Worm (Caenorhabditis elegans) whole organism, L1 larva: ENCODE data around the gene F31F7.1.

Experiments
- C04F5.9 ChIP-seq: sonication (generic microtip); optimal IDR thresholded peaks from 2 replicates; lab custom pipeline; 2016; ENCODE audit warnings: missing genetic modification characterization, missing compliant biosample characterization
- C16A3.4 ChIP-seq: fragments of 150-350 bp; optimal IDR thresholded peaks from 2 replicates; lab custom pipeline; 2014; ENCODE audit warnings: missing biosample characterization, missing genetic modification characterization
- C34B4.2 ChIP-seq: sonication (generic microtip); optimal IDR thresholded peaks from 2 replicates; lab custom pipeline; 2017; ENCODE audit warnings: mild to moderate bottlenecking, missing genetic modification characterization, missing compliant biosample characterization
- alr-1 ChIP-seq: fragments of 200-800 bp; sonication (Bioruptor generic); optimal IDR thresholded peaks from 2 replicates; lab custom pipeline; 2018; ENCODE audit warnings: borderline replicate concordance, mild to moderate bottlenecking, missing genetic modification characterization, missing compliant biosample characterization
- blmp-1 ChIP-seq: fragments of 150-350 bp; optimal IDR thresholded peaks from 2 replicates; lab custom pipeline; 2014; ENCODE audit warnings: missing biosample characterization, missing genetic modification characterization
- ceh-82 ChIP-seq, 3 experiments: fragments of 150-350 bp in 1 of 3; sonication (generic microtip) in 2 of 3; optimal IDR thresholded peaks; 2 replicates each; lab custom pipeline; 2014 to 2017; ENCODE audit warnings: missing biosample characterization in 3 of 3, missing genetic modification characterization in 3 of 3
- ceh-88 ChIP-seq: fragments of 200-800 bp; sonication (Bioruptor generic); IDR thresholded peaks from 2 replicates; pipeline ENCODE4 v1.3.6; 2022; ENCODE audit warnings: missing genetic modification characterization, missing compliant biosample characterization
- dpl-1 ChIP-seq, 3 experiments: fragments of 150-350 bp in 2 of 3; sonication (generic microtip) in 1 of 3; optimal IDR thresholded peaks; 2 replicates each; lab custom pipeline; 2014 to 2017; ENCODE audit warnings: missing biosample characterization in 3 of 3, missing genetic modification characterization in 3 of 3, missing genetic modification reagents in 3 of 3
- efl-1 ChIP-seq, 4 experiments: fragments of 150-350 bp; optimal IDR thresholded peaks in 3 of 4; peaks in 1 of 4; 1 replicate in 1 of 4; 2 replicates in 3 of 4; lab custom pipeline; 2014; ENCODE audit warnings: missing biosample characterization in 2 of 4, missing genetic modification characterization in 2 of 4, missing genetic modification reagents in 2 of 4
- efl-3 ChIP-seq: fragments of 200-800 bp; sonication (Bioruptor generic); optimal IDR thresholded peaks from 2 replicates; lab custom pipeline; 2018; ENCODE audit warnings: mild to moderate bottlenecking, missing genetic modification characterization, missing compliant biosample characterization
- egl-13 ChIP-seq: sonication (generic microtip); optimal IDR thresholded peaks from 2 replicates; lab custom pipeline; 2016; ENCODE audit warnings: missing genotype, missing genetic modification reagents, missing genetic modification characterization, missing compliant biosample characterization
- egl-27 ChIP-seq, 2 experiments: fragments of 150-350 bp in 1 of 2; sonication (generic microtip); optimal IDR thresholded peaks; 3 replicates each; lab custom pipeline; 2017 to 2018; ENCODE audit warnings: missing biosample characterization in 2 of 2, missing genetic modification characterization in 2 of 2, missing genetic modification reagents in 2 of 2
- elt-2 ChIP-seq: sonication (generic microtip); optimal IDR thresholded peaks from 2 replicates; lab custom pipeline; 2016; ENCODE audit warnings: missing genetic modification characterization, mild to moderate bottlenecking, inconsistent platforms, missing compliant biosample characterization, missing genetic modification reagents
- elt-3 ChIP-seq, 6 experiments: fragments of 150-350 bp in 1 of 6; sonication (generic microtip); optimal IDR thresholded peaks; 2 replicates each; lab custom pipeline; 2017 to 2018; ENCODE audit warnings: missing biosample characterization in 6 of 6, missing genetic modification characterization in 6 of 6, inconsistent platforms in 1 of 6
- grh-1 ChIP-seq: fragments of 200-800 bp; sonication (Bioruptor generic); IDR thresholded peaks from 2 replicates; pipeline ENCODE4 v1.3.6; 2022; ENCODE audit warnings: missing genetic modification reagents, missing genetic modification characterization, missing compliant biosample characterization
- hlh-17 ChIP-seq: fragments of 200-800 bp; sonication (Bioruptor generic); optimal IDR thresholded peaks from 2 replicates; lab custom pipeline; 2018; ENCODE audit warnings: missing genetic modification characterization, mild to moderate bottlenecking, missing compliant biosample characterization, moderate library complexity, borderline replicate concordance
- hlh-4 ChIP-seq: sonication (generic microtip); optimal IDR thresholded peaks from 2 replicates; lab custom pipeline; 2016; ENCODE audit warnings: mild to moderate bottlenecking, missing genetic modification characterization, missing compliant biosample characterization
- hpl-2 ChIP-seq: fragments of 150-350 bp; optimal IDR thresholded peaks from 2 replicates; lab custom pipeline; 2014; ENCODE audit warnings: missing biosample characterization, missing genetic modification reagents, missing genetic modification characterization
- irx-1 ChIP-seq: sonication (generic microtip); optimal IDR thresholded peaks from 2 replicates; lab custom pipeline; 2016; ENCODE audit warnings: missing genetic modification characterization, missing compliant biosample characterization
- jun-1 ChIP-seq: fragments of 150-350 bp; optimal IDR thresholded peaks from 2 replicates; lab custom pipeline; 2014; ENCODE audit warnings: missing biosample characterization, missing genetic modification reagents, missing genetic modification characterization
- lin-13 ChIP-seq: fragments of 150-350 bp; optimal IDR thresholded peaks from 2 replicates; lab custom pipeline; 2014; ENCODE audit warnings: missing biosample characterization, missing genetic modification reagents, missing genetic modification characterization
- lin-35 ChIP-seq, 2 experiments: fragments of 150-350 bp; optimal IDR thresholded peaks; 2 replicates each; lab custom pipeline; 2014; ENCODE audit warnings: missing biosample characterization in 2 of 2, missing genetic modification characterization in 2 of 2, missing genetic modification reagents in 2 of 2
- lir-3 ChIP-seq: sonication (generic microtip); optimal IDR thresholded peaks from 2 replicates; lab custom pipeline; 2016; ENCODE audit warnings: mild to moderate bottlenecking, missing genetic modification characterization, moderate library complexity, missing compliant biosample characterization; ENCODE audit not compliant: poor library complexity
- lsy-2 ChIP-seq, 2 experiments: fragments of 150-350 bp; optimal IDR thresholded peaks; 2 replicates each; lab custom pipeline; 2014; ENCODE audit warnings: missing biosample characterization in 2 of 2, missing genetic modification characterization in 2 of 2
- mab-9 ChIP-seq: fragments of 200-800 bp; sonication (Bioruptor generic); IDR thresholded peaks from 2 replicates; pipeline ENCODE4 v1.3.6; 2022; ENCODE audit warnings: missing genetic modification reagents, missing genetic modification characterization, missing compliant biosample characterization
- mdl-1 ChIP-seq, 2 experiments: fragments of 150-350 bp; optimal IDR thresholded peaks; 2 replicates each; lab custom pipeline; 2014 to 2017; ENCODE audit warnings: missing biosample characterization in 2 of 2, missing genetic modification characterization in 2 of 2, inconsistent platforms in 1 of 2
- mep-1 ChIP-seq: fragments of 150-350 bp; optimal IDR thresholded peaks from 2 replicates; lab custom pipeline; 2014; ENCODE audit warnings: missing biosample characterization, missing genetic modification characterization
- nhr-11 ChIP-seq: fragments of 150-350 bp; optimal IDR thresholded peaks from 2 replicates; lab custom pipeline; 2014; ENCODE audit warnings: missing biosample characterization, missing genetic modification characterization
- nhr-12 ChIP-seq: sonication (generic microtip); optimal IDR thresholded peaks from 2 replicates; lab custom pipeline; 2017; ENCODE audit warnings: missing biosample characterization, missing genetic modification characterization
- nhr-19 ChIP-seq: fragments of 200-800 bp; sonication (Bioruptor generic); conservative IDR thresholded peaks from 2 replicates; pipeline ENCODE4 v1.3.6; 2022; ENCODE audit warnings: missing genetic modification characterization, missing compliant biosample characterization
- nhr-28 ChIP-seq: fragments of 150-350 bp; optimal IDR thresholded peaks from 2 replicates; lab custom pipeline; 2014; ENCODE audit warnings: missing biosample characterization, missing genetic modification characterization
- nhr-71 ChIP-seq: sonication (generic microtip); optimal IDR thresholded peaks from 2 replicates; lab custom pipeline; 2016; ENCODE audit warnings: mild to moderate bottlenecking, missing genetic modification characterization, moderate library complexity, missing compliant biosample characterization
- nhr-76 ChIP-seq: sonication (generic microtip); optimal IDR thresholded peaks from 2 replicates; lab custom pipeline; 2017; ENCODE audit warnings: missing biosample characterization, missing genetic modification characterization
- nhr-77 ChIP-seq: fragments of 150-350 bp; optimal IDR thresholded peaks from 2 replicates; lab custom pipeline; 2014; ENCODE audit warnings: missing biosample characterization, missing genetic modification characterization
- nhr-90 ChIP-seq: sonication (generic microtip); optimal IDR thresholded peaks from 2 replicates; lab custom pipeline; 2016; ENCODE audit warnings: mild to moderate bottlenecking, missing genetic modification characterization, missing compliant biosample characterization; ENCODE audit not compliant: poor library complexity
- pax-3 ChIP-seq: fragments of 200-800 bp; sonication (Bioruptor generic); optimal IDR thresholded peaks from 2 replicates; lab custom pipeline; 2018; ENCODE audit warnings: mild to moderate bottlenecking, missing genetic modification characterization, moderate library complexity, missing compliant biosample characterization
- skn-1 ChIP-seq: fragments of 150-350 bp; optimal IDR thresholded peaks from 2 replicates; lab custom pipeline; 2014; ENCODE audit warnings: missing biosample characterization, missing genetic modification characterization
- snpc-4 ChIP-seq: fragments of 150-350 bp; optimal IDR thresholded peaks from 2 replicates; lab custom pipeline; 2014; ENCODE audit warnings: missing biosample characterization, missing genetic modification characterization
- sup-37 ChIP-seq: fragments of 200-800 bp; sonication (Bioruptor generic); optimal IDR thresholded peaks from 2 replicates; lab custom pipeline; 2018; ENCODE audit warnings: mild to moderate bottlenecking, missing genetic modification characterization, missing compliant biosample characterization
- tbx-2 ChIP-seq: sonication (generic microtip); optimal IDR thresholded peaks from 2 replicates; lab custom pipeline; 2016; ENCODE audit warnings: missing genetic modification characterization, missing compliant biosample characterization
- tlp-1 ChIP-seq: fragments of 150-350 bp; optimal IDR thresholded peaks from 2 replicates; lab custom pipeline; 2014; ENCODE audit warnings: missing biosample characterization, missing genetic modification characterization
- unc-130 ChIP-seq: fragments of 150-350 bp; optimal IDR thresholded peaks from 2 replicates; lab custom pipeline; 2017; ENCODE audit warnings: missing biosample characterization, missing genetic modification characterization, inconsistent platforms
- unc-86 ChIP-seq: sonication (generic microtip); optimal IDR thresholded peaks from 2 replicates; lab custom pipeline; 2016; ENCODE audit warnings: missing genetic modification characterization, missing compliant biosample characterization
- unc-98 ChIP-seq: fragments of 200-800 bp; sonication (Bioruptor generic); IDR thresholded peaks from 2 replicates; pipeline ENCODE4 v1.3.6; 2022; ENCODE audit warnings: missing genetic modification characterization, missing compliant biosample characterization
- vab-15 ChIP-seq: sonication (generic microtip); optimal IDR thresholded peaks from 2 replicates; lab custom pipeline; 2017; ENCODE audit warnings: missing genotype, mild to moderate bottlenecking, missing genetic modification characterization, missing compliant biosample characterization
- zip-4 ChIP-seq: fragments of 200-800 bp; sonication (Bioruptor generic); optimal IDR thresholded peaks from 2 replicates; lab custom pipeline; 2018; ENCODE audit warnings: mild to moderate bottlenecking, missing genetic modification characterization, moderate library complexity, missing compliant biosample characterization
- ztf-4 ChIP-seq: fragments of 150-350 bp; optimal IDR thresholded peaks from 2 replicates; lab custom pipeline; 2014; ENCODE audit warnings: missing biosample characterization, missing genetic modification characterization

F31F7.1 gene

ce11 chrV:6244631-6245030 is 31.6 kb upstream of the F31F7.1 start (continued):
- no peak for TF ChIP-seq nhr-28 (tag; lab: Kevin White, UChicago)
- no peak for TF ChIP-seq mdl-1 (tag; optimal IDR thresholded peaks at IDR 0.05; lab: Kevin White, UChicago)
- peak; percentile 35 for TF ChIP-seq hlh-4 (tag; lab: Kevin White, UChicago)
- no peak for TF ChIP-seq elt-2 (tag; lab: Kevin White, UChicago)
- no peak for TF ChIP-seq nhr-76 (tag; lab: Kevin White, UChicago)
- TF ChIP-seq nhr-71 (tag; lab: Kevin White, UChicago) = peak; percentile 69
- TF ChIP-seq nhr-11 (tag; lab: Kevin White, UChicago) = peak; percentile 2
- TF ChIP-seq C16A3.4 (tag; lab: Kevin White, UChicago) = no peak
- no peak for TF ChIP-seq skn-1
- TF ChIP-seq irx-1 = no peak
- TF ChIP-seq mab-9 = no peak
- no peak for TF ChIP-seq hpl-2 (GFP tag; lab: Kevin White, UChicago)
- no peak for TF ChIP-seq sup-37
- TF ChIP-seq tlp-1 = no peak
- TF ChIP-seq ztf-4 (tag; lab: Kevin White, UChicago) = no peak
- TF ChIP-seq grh-1 (GFP tag; lab: Robert Waterston, UW) = no peak
- TF ChIP-seq blmp-1 = no peak
- no peak for TF ChIP-seq hlh-17 (GFP tag; lab: Kevin White, UChicago)
- no peak for TF ChIP-seq lin-13 (GFP tag; lab: Kevin White, UChicago)
- TF ChIP-seq lin-35 (GFP tag; optimal IDR thresholded peaks at IDR 0.05; lab: Kevin White, UChicago) = no peak
- no peak for TF ChIP-seq dpl-1 (GFP tag; optimal IDR thresholded peaks at IDR 0.05; lab: Kevin White, UChicago)
- no peak for TF ChIP-seq unc-130 (tag; lab: Kevin White, UChicago)
- no peak for TF ChIP-seq mep-1 (tag; lab: Kevin White, UChicago)

ce11 chrV:6246454-6246981 is 29.7 kb upstream of the F31F7.1 start, which contains the start of gene dmd-7:
dmd-7 (plus strand) TSS chrV:6246931.
- TF ChIP-seq vab-15 (tag; lab: Kevin White, UChicago) (no peak), pax-3 (no peak), nhr-19 (GFP tag; lab: Robert Waterston, UW) (peak; percentile 91), dpl-1 (GFP tag; optimal IDR thresholded peaks at IDR 0.05; lab: Kevin White, UChicago) (peak; percentile 29 to 43 (median 43)), snpc-4 (tag; lab: Kevin White, UChicago) (peak; percentile 49), nhr-11 (tag; lab: Kevin White, UChicago) (peak; percentile 78), nhr-28 (tag; lab: Kevin White, UChicago) (no peak), unc-98 (GFP tag; lab: Robert Waterston, UW) (no peak), mdl-1 (tag; optimal IDR thresholded peaks at IDR 0.05; lab: Kevin White, UChicago) (peak in 1 of 2 experiments; percentile 90), nhr-12 (tag; lab: Kevin White, UChicago) (no peak), egl-13 (tag; lab: Kevin White, UChicago) (peak; percentile 53), ceh-88 (GFP tag; lab: Robert Waterston, UW) (peak; percentile 60; the same call in 1 of the 2 replicates), nhr-71 (tag; lab: Kevin White, UChicago) (peak; percentile 97), unc-86 (tag; lab: Kevin White, UChicago) (peak; percentile 83), zip-4 (GFP tag; lab: Kevin White, UChicago) (peak; percentile 4), jun-1 (tag; lab: Kevin White, UChicago) (peak; percentile 93), lin-35 (GFP tag; optimal IDR thresholded peaks at IDR 0.05; lab: Kevin White, UChicago) (peak; percentile 71 to 75), hlh-4 (tag; lab: Kevin White, UChicago) (no peak), mab-9 (0 out of 2 replicates have a peak, but pooled peaks have one; percentile 40), nhr-77 (tag; lab: Kevin White, UChicago) (peak; percentile 79), unc-130 (tag; lab: Kevin White, UChicago) (peak; percentile 85), efl-1 (optimal IDR thresholded peaks at IDR 0.05; lab: Kevin White, UChicago) (peak; percentile 62 to 66), efl-1 (GFP tag; optimal IDR thresholded peaks at IDR 0.05 in 1 of 2; lab: Kevin White, UChicago) (peak; percentile 36 to 95), efl-3 (peak; percentile 37), ceh-82 (tag; optimal IDR thresholded peaks at IDR 0.05; lab: Kevin White, UChicago) (peak; percentile 88 to 93 (median 93)), grh-1 (GFP tag; lab: Robert Waterston, UW) (peak; percentile 91), tbx-2 (tag; lab: Kevin White, UChicago) (peak; percentile 93), hlh-17 (GFP tag; lab: Kevin White, UChicago) (no peak), alr-1 (tag; lab: Kevin White, UChicago) (no peak), lin-13 (GFP tag; lab: Kevin White, UChicago) (peak; percentile 54), lsy-2 (tag; optimal IDR thresholded peaks at IDR 0.05; lab: Kevin White, UChicago) (peak; percentile 82 to 84), elt-3 (tag; optimal IDR thresholded peaks at IDR 0.05; lab: Kevin White, UChicago) (peak; percentile 64 to 96 (median 90)), nhr-90 (tag; lab: Kevin White, UChicago) (peak; percentile 91), lir-3 (tag; lab: Kevin White, UChicago) (peak; percentile 6), egl-27 (tag; optimal IDR thresholded peaks at IDR 0.05; lab: Kevin White, UChicago) (peak; percentile 71 to 90), C34B4.2 (no peak), mep-1 (tag; lab: Kevin White, UChicago) (peak; percentile 86), C04F5.9 (peak; percentile 4)
